Worm (Caenorhabditis elegans) whole organism, L2 larva: ENCODE data around the gene F38H4.6.

Experiments used
- C34F6.9 ChIP-seq: fragments of 150-350 bp; optimal IDR thresholded peaks from 2 replicates; lab custom pipeline; 2014; ENCODE audit warnings: missing biosample characterization, missing genetic modification characterization
- R02D3.7 ChIP-seq: fragments of 150-350 bp; optimal IDR thresholded peaks from 2 replicates; lab custom pipeline; 2014; ENCODE audit warnings: missing biosample characterization, missing genetic modification characterization
- Y55F3AM.14 ChIP-seq: fragments of 200-800 bp; sonication (Bioruptor generic); optimal IDR thresholded peaks from 2 replicates; lab custom pipeline; 2018; ENCODE audit warnings: mild to moderate bottlenecking, missing genetic modification characterization, missing compliant biosample characterization
- ZK546.5 ChIP-seq: sonication (generic microtip); optimal IDR thresholded peaks from 2 replicates; lab custom pipeline; 2017; ENCODE audit warnings: missing biosample characterization, missing genetic modification characterization
- alr-1 ChIP-seq: fragments of 150-350 bp; optimal IDR thresholded peaks from 2 replicates; lab custom pipeline; 2014; ENCODE audit warnings: missing biosample characterization, missing genetic modification characterization
- aly-2 ChIP-seq: fragments of 150-350 bp; optimal IDR thresholded peaks from 2 replicates; lab custom pipeline; 2014; ENCODE audit warnings: missing biosample characterization, missing genetic modification characterization
- ama-1 ChIP-seq: fragments of 150-350 bp; optimal IDR thresholded peaks from 2 replicates; lab custom pipeline; 2018; ENCODE audit warnings: inconsistent platforms
- blmp-1 ChIP-seq: sonication (generic microtip); optimal IDR thresholded peaks from 2 replicates; lab custom pipeline; 2017; ENCODE audit warnings: missing genetic modification characterization, mild to moderate bottlenecking, missing compliant biosample characterization, antibody characterized with exemption, moderate library complexity; ENCODE audit not compliant: insufficient read depth
- ceh-16 ChIP-seq: fragments of 150-350 bp; optimal IDR thresholded peaks from 2 replicates; lab custom pipeline; 2014; ENCODE audit warnings: missing biosample characterization, missing genetic modification characterization
- ceh-82 ChIP-seq: fragments of 150-350 bp; optimal IDR thresholded peaks from 2 replicates; lab custom pipeline; 2014; ENCODE audit warnings: missing biosample characterization, missing genetic modification characterization
- crh-2 ChIP-seq: sonication (generic microtip); optimal IDR thresholded peaks from 2 replicates; lab custom pipeline; 2017; ENCODE audit warnings: missing biosample characterization, missing genetic modification characterization
- dmd-4 ChIP-seq: sonication (generic microtip); optimal IDR thresholded peaks from 2 replicates; lab custom pipeline; 2017; ENCODE audit warnings: missing biosample characterization, missing genetic modification characterization
- egl-27 ChIP-seq: sonication (generic microtip); optimal IDR thresholded peaks from 3 replicates; lab custom pipeline; 2017; ENCODE audit warnings: missing biosample characterization, missing genetic modification reagents, missing genetic modification characterization
- elt-1 ChIP-seq: fragments of 150-350 bp; optimal IDR thresholded peaks from 2 replicates; lab custom pipeline; 2014; ENCODE audit warnings: missing biosample characterization, missing genetic modification characterization
- elt-3 ChIP-seq: sonication (generic microtip); optimal IDR thresholded peaks from 2 replicates; lab custom pipeline; 2017; ENCODE audit warnings: missing biosample characterization, missing genetic modification characterization
- fos-1 ChIP-seq: fragments of 150-350 bp; optimal IDR thresholded peaks from 2 replicates; lab custom pipeline; 2014; ENCODE audit warnings: missing biosample characterization, missing genetic modification characterization
- gmeb-1 ChIP-seq: fragments of 150-350 bp; optimal IDR thresholded peaks from 2 replicates; lab custom pipeline; 2014; ENCODE audit warnings: missing biosample characterization, missing genetic modification characterization
- lin-11 ChIP-seq: fragments of 150-350 bp; sonication (generic microtip); optimal IDR thresholded peaks from 2 replicates; lab custom pipeline; 2014; ENCODE audit warnings: missing biosample characterization, missing genetic modification characterization, inconsistent platforms, mixed read lengths
- lin-13 ChIP-seq: fragments of 150-350 bp; optimal IDR thresholded peaks from 2 replicates; lab custom pipeline; 2014; ENCODE audit warnings: missing biosample characterization, missing genetic modification reagents, missing genetic modification characterization
- lin-39 ChIP-seq: fragments of 150-350 bp; optimal IDR thresholded peaks from 2 replicates; lab custom pipeline; 2014; ENCODE audit warnings: missing biosample characterization, missing genetic modification reagents, missing genetic modification characterization
- lsy-2 ChIP-seq, 2 experiments: fragments of 150-350 bp in 1 of 2; sonication (generic microtip) in 1 of 2; optimal IDR thresholded peaks; 2 replicates each; lab custom pipeline; 2014 to 2017; ENCODE audit warnings: missing biosample characterization in 2 of 2, missing genetic modification characterization in 2 of 2
- mab-5 ChIP-seq: fragments of 150-350 bp; optimal IDR thresholded peaks from 2 replicates; lab custom pipeline; 2014; ENCODE audit warnings: missing biosample characterization, missing genetic modification characterization
- mbf-1 ChIP-seq: sonication (generic microtip); optimal IDR thresholded peaks from 2 replicates; lab custom pipeline; 2017; ENCODE audit warnings: missing biosample characterization, missing genetic modification characterization
- mdl-1 ChIP-seq, 2 experiments: fragments of 150-350 bp in 1 of 2; sonication (generic microtip) in 1 of 2; optimal IDR thresholded peaks; 2 replicates each; lab custom pipeline; 2017; ENCODE audit warnings: missing biosample characterization in 2 of 2, missing genetic modification characterization in 2 of 2
- nhr-10 ChIP-seq: sonication (generic microtip); optimal IDR thresholded peaks from 2 replicates; lab custom pipeline; 2017; ENCODE audit warnings: missing biosample characterization, missing genetic modification characterization
- nhr-11 ChIP-seq: fragments of 150-350 bp; optimal IDR thresholded peaks from 2 replicates; lab custom pipeline; 2014; ENCODE audit warnings: missing biosample characterization, missing genetic modification characterization
- nhr-12 ChIP-seq: fragments of 150-350 bp; optimal IDR thresholded peaks from 2 replicates; lab custom pipeline; 2014; ENCODE audit warnings: missing biosample characterization, missing genetic modification characterization
- nhr-21 ChIP-seq: fragments of 150-350 bp; optimal IDR thresholded peaks from 2 replicates; lab custom pipeline; 2014; ENCODE audit warnings: missing biosample characterization, missing genetic modification characterization
- nhr-23 ChIP-seq: fragments of 150-350 bp; optimal IDR thresholded peaks from 2 replicates; lab custom pipeline; 2014; ENCODE audit warnings: missing biosample characterization, missing genetic modification reagents, missing genetic modification characterization
- nhr-25 ChIP-seq: fragments of 150-350 bp; sonication (generic microtip); optimal IDR thresholded peaks from 3 replicates; lab custom pipeline; 2014; ENCODE audit warnings: missing biosample characterization, missing genetic modification characterization
- nhr-6 ChIP-seq: fragments of 150-350 bp; optimal IDR thresholded peaks from 2 replicates; lab custom pipeline; 2014; ENCODE audit warnings: missing biosample characterization, missing genetic modification characterization
- nhr-77 ChIP-seq: fragments of 150-350 bp; optimal IDR thresholded peaks from 2 replicates; lab custom pipeline; 2014; ENCODE audit warnings: missing biosample characterization, missing genetic modification characterization
- peb-1 ChIP-seq: fragments of 150-350 bp; optimal IDR thresholded peaks from 2 replicates; lab custom pipeline; 2014; ENCODE audit warnings: missing biosample characterization, missing genetic modification characterization
- sem-4 ChIP-seq: fragments of 150-350 bp; optimal IDR thresholded peaks from 2 replicates; lab custom pipeline; 2014; ENCODE audit warnings: missing biosample characterization, missing genetic modification reagents, missing genetic modification characterization
- skn-1 ChIP-seq: sonication (generic microtip); optimal IDR thresholded peaks from 2 replicates; lab custom pipeline; 2017; ENCODE audit warnings: missing biosample characterization, missing genetic modification characterization
- sma-3 ChIP-seq: sonication (generic microtip); optimal IDR thresholded peaks from 2 replicates; lab custom pipeline; 2016; ENCODE audit warnings: missing genetic modification reagents, missing genetic modification characterization, missing compliant biosample characterization
- sma-9 ChIP-seq, 2 experiments: fragments of 150-350 bp in 1 of 2; sonication (generic microtip) in 1 of 2; optimal IDR thresholded peaks; 2 replicates each; lab custom pipeline; 2014 to 2016; ENCODE audit warnings: missing genetic modification characterization in 2 of 2, mild to moderate bottlenecking in 1 of 2, missing biosample characterization in 1 of 2, missing compliant biosample characterization in 1 of 2, missing genetic modification reagents in 1 of 2, moderate library complexity in 1 of 2
- snpc-4 ChIP-seq: fragments of 150-350 bp; optimal IDR thresholded peaks from 2 replicates; lab custom pipeline; 2014; ENCODE audit warnings: missing biosample characterization, missing genetic modification characterization
- unc-55 ChIP-seq: fragments of 150-350 bp; sonication (generic microtip); optimal IDR thresholded peaks from 3 replicates; lab custom pipeline; 2014; ENCODE audit warnings: missing biosample characterization, missing genetic modification reagents, missing genetic modification characterization
- unc-62 ChIP-seq: fragments of 150-350 bp; optimal IDR thresholded peaks from 2 replicates; lab custom pipeline; 2014; ENCODE audit warnings: missing biosample characterization, missing genetic modification reagents, missing genetic modification characterization
- zag-1 ChIP-seq: fragments of 150-350 bp; optimal IDR thresholded peaks from 2 replicates; lab custom pipeline; 2014; ENCODE audit warnings: missing biosample characterization, missing genetic modification characterization
- ztf-1 ChIP-seq: fragments of 200-800 bp; sonication (Bioruptor generic); conservative IDR thresholded peaks from 2 replicates; pipeline ENCODE4 v1.3.6; 2022; ENCODE audit warnings: missing genetic modification characterization, missing compliant biosample characterization
- ztf-11 ChIP-seq: sonication (generic microtip); optimal IDR thresholded peaks from 2 replicates; lab custom pipeline; 2017; ENCODE audit warnings: missing biosample characterization, missing genetic modification characterization
- ztf-4 ChIP-seq: fragments of 150-350 bp; optimal IDR thresholded peaks from 2 replicates; lab custom pipeline; 2014; ENCODE audit warnings: missing biosample characterization, missing genetic modification characterization

The F38H4.6 gene

ce11 chrIV:11855900-11856660 lies 8.4 kb upstream of the F38H4.6 start, which contains the start of gene ech-2:
Gene ech-2, minus strand, starts transcription at chrIV:11856351.
- TF ChIP-seq snpc-4 (tag; lab: Kevin White, UChicago) (peak; percentile 20), ceh-82 (tag; lab: Kevin White, UChicago) (no peak), C34F6.9 (peak; percentile 15), unc-55 (GFP tag; lab: Kevin White, UChicago) (peak; percentile 41), mbf-1 (tag; lab: Kevin White, UChicago) (no peak), elt-1 (no peak), nhr-21 (tag; lab: Kevin White, UChicago) (no peak), ZK546.5 (tag; lab: Kevin White, UChicago) (no peak), ztf-11 (no peak), zag-1 (tag; lab: Kevin White, UChicago) (no peak), alr-1 (tag; lab: Kevin White, UChicago) (no peak), lin-39 (tag; lab: Kevin White, UChicago) (no peak), nhr-77 (tag; lab: Kevin White, UChicago) (no peak), lsy-2 (tag; optimal IDR thresholded peaks at IDR 0.05; lab: Kevin White, UChicago) (peak in 1 of 2 experiments; percentile 37)

ce11 chrIV:11855424-11855823 lies 7.8 kb upstream of the F38H4.6 start:
- TF ChIP-seq ama-1 (lab: Kevin White, UChicago) (no peak), lin-39 (tag; lab: Kevin White, UChicago) (no peak), unc-55 (GFP tag; lab: Kevin White, UChicago) (no peak), ztf-11 (no peak), dmd-4 (no peak), lsy-2 (tag; optimal IDR thresholded peaks at IDR 0.05; lab: Kevin White, UChicago) (no peak), skn-1 (tag; lab: Kevin White, UChicago) (no peak), zag-1 (tag; lab: Kevin White, UChicago) (no peak), unc-62 (GFP tag; lab: Kevin White, UChicago) (no peak), elt-1 (no peak), nhr-23 (tag; lab: Kevin White, UChicago) (no peak), mab-5 (tag; lab: Kevin White, UChicago) (no peak), nhr-25 (tag; lab: Kevin White, UChicago) (no peak), lin-11 (tag; lab: Kevin White, UChicago) (no peak), elt-3 (tag; lab: Kevin White, UChicago) (no peak)

ce11 chrIV:11854777-11855176 lies 7.1 kb upstream of the F38H4.6 start, which contains the start of gene tag-30:
Gene tag-30, minus strand, starts transcription at chrIV:11855159.
- peak; percentile 41 for TF ChIP-seq sma-3
- TF ChIP-seq fos-1 (tag; lab: Kevin White, UChicago) = no peak
- TF ChIP-seq ceh-16 (tag; lab: Kevin White, UChicago) = no peak
- peak; percentile 69 for TF ChIP-seq lin-13 (GFP tag; lab: Kevin White, UChicago)
- no peak for TF ChIP-seq nhr-23 (tag; lab: Kevin White, UChicago)
- peak; percentile 40 for TF ChIP-seq unc-55 (GFP tag; lab: Kevin White, UChicago)
- TF ChIP-seq ama-1 (lab: Kevin White, UChicago) = no peak
- TF ChIP-seq ztf-4 (tag; lab: Kevin White, UChicago) = no peak
- no peak for TF ChIP-seq ztf-1 (GFP tag; lab: Robert Waterston, UW)
- TF ChIP-seq snpc-4 (tag; lab: Kevin White, UChicago) = no peak
- TF ChIP-seq sma-9 (GFP tag; optimal IDR thresholded peaks at IDR 0.05; lab: Kevin White, UChicago) = no peak
- TF ChIP-seq sma-9 (tag; optimal IDR thresholded peaks at IDR 0.05; lab: Kevin White, UChicago) = no peak
- no peak for TF ChIP-seq egl-27
- TF ChIP-seq sem-4 (tag; lab: Kevin White, UChicago) = no peak
- no peak for TF ChIP-seq nhr-6 (tag; lab: Kevin White, UChicago)
- no peak for TF ChIP-seq ceh-82 (tag; lab: Kevin White, UChicago)
- no peak for TF ChIP-seq aly-2 (tag; lab: Kevin White, UChicago)
- no peak for TF ChIP-seq lin-39 (tag; lab: Kevin White, UChicago)
- TF ChIP-seq ztf-11 = no peak
- no peak for TF ChIP-seq Y55F3AM.14 (GFP tag; lab: Kevin White, UChicago)
- no peak for TF ChIP-seq blmp-1 (tag; lab: Kevin White, UChicago)
- peak; percentile 15 for TF ChIP-seq nhr-21 (tag; lab: Kevin White, UChicago)
- no peak for TF ChIP-seq mbf-1 (tag; lab: Kevin White, UChicago)
- TF ChIP-seq lsy-2 (tag; optimal IDR thresholded peaks at IDR 0.05; lab: Kevin White, UChicago) = peak in 1 of 2 experiments; percentile 72
- TF ChIP-seq ZK546.5 (tag; lab: Kevin White, UChicago) = no peak
- TF ChIP-seq nhr-10 (tag; lab: Kevin White, UChicago) = no peak
- no peak for TF ChIP-seq nhr-12 (tag; lab: Kevin White, UChicago)
- no peak for TF ChIP-seq nhr-11 (tag; lab: Kevin White, UChicago)
- no peak for TF ChIP-seq elt-3 (tag; lab: Kevin White, UChicago)
- no peak for TF ChIP-seq dmd-4
- TF ChIP-seq nhr-77 (tag; lab: Kevin White, UChicago) = no peak
- no peak for TF ChIP-seq lin-11 (tag; lab: Kevin White, UChicago)
- no peak for TF ChIP-seq gmeb-1 (tag; lab: Kevin White, UChicago)
- TF ChIP-seq C34F6.9 = peak; percentile 84
- no peak for TF ChIP-seq unc-62 (GFP tag; lab: Kevin White, UChicago)
- TF ChIP-seq crh-2 (tag; lab: Kevin White, UChicago) = no peak
- no peak for TF ChIP-seq mdl-1 (tag; optimal IDR thresholded peaks at IDR 0.05; lab: Kevin White, UChicago)
- no peak for TF ChIP-seq R02D3.7
- TF ChIP-seq zag-1 (tag; lab: Kevin White, UChicago) = no peak
- no peak for TF ChIP-seq alr-1 (tag; lab: Kevin White, UChicago)
- TF ChIP-seq nhr-25 (tag; lab: Kevin White, UChicago) = no peak
- no peak for TF ChIP-seq elt-1
- no peak for TF ChIP-seq peb-1
